Fruit fly (Drosophila melanogaster) whole organism, adult: Measurements from ENCODE around the gene CG18622.

ENCODE experiments used
- CG11617 ChIP-seq: fragments of 200-800 bp; sonication (Bioruptor generic); optimal IDR thresholded peaks from 2 replicates; lab custom pipeline; 2017; ENCODE audit warnings: mild to moderate bottlenecking, missing biosample characterization, missing genetic modification reagents, missing genetic modification characterization
- CG12768 ChIP-seq: fragments of 200-800 bp; sonication (Bioruptor generic); optimal IDR thresholded peaks from 2 replicates; lab custom pipeline; 2017; ENCODE audit warnings: missing biosample characterization, missing genetic modification characterization, mild to moderate bottlenecking, moderate library complexity, missing genetic modification reagents
- CG14711 ChIP-seq: fragments of 200-800 bp; sonication (Bioruptor generic); optimal IDR thresholded peaks from 2 replicates; lab custom pipeline; 2018; ENCODE audit warnings: missing biosample characterization, mild to moderate bottlenecking, missing genetic modification characterization, moderate library complexity
- CG1620 ChIP-seq: fragments of 200-800 bp; sonication (Bioruptor generic); optimal IDR thresholded peaks from 2 replicates; lab custom pipeline; 2016; ENCODE audit warnings: missing biosample characterization, missing genetic modification characterization
- CG33017 ChIP-seq: fragments of 200-800 bp; sonication (Bioruptor generic); optimal IDR thresholded peaks from 2 replicates; lab custom pipeline; 2018; ENCODE audit warnings: missing biosample characterization, mild to moderate bottlenecking, missing genetic modification characterization, moderate library complexity
- CG5204 ChIP-seq: fragments of 200-800 bp; sonication (Bioruptor generic); optimal IDR thresholded peaks from 2 replicates; lab custom pipeline; 2016; ENCODE audit warnings: missing biosample characterization, missing genetic modification characterization
- CG7045 ChIP-seq: fragments of 200-800 bp; sonication (Bioruptor generic); optimal IDR thresholded peaks from 2 replicates; lab custom pipeline; 2017; ENCODE audit warnings: missing biosample characterization, mild to moderate bottlenecking, missing genetic modification characterization
- CG7101 ChIP-seq: fragments of 200-800 bp; sonication (Bioruptor generic); optimal IDR thresholded peaks from 2 replicates; lab custom pipeline; 2018; ENCODE audit warnings: missing biosample characterization, mild to moderate bottlenecking, missing genetic modification characterization, moderate library complexity
- Clk ChIP-seq: fragments of 200-800 bp; sonication (Bioruptor generic); optimal IDR thresholded peaks from 2 replicates; lab custom pipeline; 2017; ENCODE audit warnings: missing biosample characterization, missing genetic modification characterization
- Crg-1 ChIP-seq: fragments of 200-800 bp; sonication (Bioruptor generic); optimal IDR thresholded peaks from 2 replicates; lab custom pipeline; 2016; ENCODE audit warnings: missing biosample characterization, missing genetic modification characterization
- Hr96 ChIP-seq: fragments of 200-800 bp; sonication (Bioruptor generic); optimal IDR thresholded peaks from 2 replicates; lab custom pipeline; 2016; ENCODE audit warnings: missing biosample characterization, missing genetic modification characterization
- Mnt ChIP-seq: fragments of 200-800 bp; sonication (Bioruptor generic); optimal IDR thresholded peaks from 2 replicates; lab custom pipeline; 2016; ENCODE audit warnings: missing biosample characterization, mild to moderate bottlenecking, missing genetic modification characterization
- bab1 ChIP-seq: fragments of 200-800 bp; sonication (Bioruptor generic); optimal IDR thresholded peaks from 3 replicates; lab custom pipeline; 2019; ENCODE audit warnings: missing biosample characterization, mild to moderate bottlenecking, missing genetic modification characterization, moderate library complexity
- cic ChIP-seq: fragments of 200-800 bp; sonication (Bioruptor generic); optimal IDR thresholded peaks from 2 replicates; lab custom pipeline; 2017; ENCODE audit warnings: missing biosample characterization, mild to moderate bottlenecking, missing genetic modification characterization, moderate library complexity
- cnc ChIP-seq, 2 experiments: fragments of >200 bp; optimal IDR thresholded peaks; 2 replicates each; lab custom pipeline; 2017
- kay ChIP-seq: fragments of 200-800 bp; sonication (Bioruptor generic); peaks from one replicate; lab custom pipeline; 2016; ENCODE audit warnings: missing biosample characterization, missing genetic modification characterization, borderline replicate concordance
- ovo ChIP-seq: fragments of 200-800 bp; sonication (Bioruptor generic); optimal IDR thresholded peaks from 2 replicates; lab custom pipeline; 2016; ENCODE audit warnings: missing biosample characterization, missing genetic modification characterization
- pad ChIP-seq: fragments of 200-800 bp; sonication (Bioruptor generic); optimal IDR thresholded peaks from 3 replicates; lab custom pipeline; 2017; ENCODE audit warnings: missing biosample characterization, missing genetic modification characterization, mild to moderate bottlenecking, moderate library complexity, missing genetic modification reagents
- tj ChIP-seq: fragments of 200-800 bp; sonication (Bioruptor generic); optimal IDR thresholded peaks from 3 replicates; lab custom pipeline; 2017; ENCODE audit warnings: missing biosample characterization, mild to moderate bottlenecking, missing genetic modification characterization, moderate library complexity
- toe ChIP-seq: fragments of 200-800 bp; sonication (Bioruptor generic); optimal IDR thresholded peaks from 2 replicates; lab custom pipeline; 2016; ENCODE audit warnings: missing biosample characterization, missing genetic modification characterization

Gene CG18622

dm6 chr3R:16987220-16987923, at the start of gene CG18622:
Gene CG18622, minus strand, starts transcription at chr3R:16987732.
- TF ChIP-seq ovo (GFP tag; lab: Kevin White, UChicago) (peak; percentile 56), cic (GFP tag; lab: Kevin White, UChicago) (peak; percentile 95), Mnt (GFP tag; lab: Kevin White, UChicago) (peak; percentile 63), CG14711 (tag; lab: Kevin White, UChicago) (no peak), CG5204 (GFP tag; lab: Kevin White, UChicago) (no peak), CG11617 (GFP tag; lab: Kevin White, UChicago) (no peak), CG7101 (tag; lab: Kevin White, UChicago) (no peak), tj (GFP tag; lab: Kevin White, UChicago) (peak; percentile 21), Crg-1 (GFP tag; lab: Kevin White, UChicago) (no peak), Clk (GFP tag; lab: Kevin White, UChicago) (no peak), CG7045 (GFP tag; lab: Kevin White, UChicago) (no peak), bab1 (GFP tag; lab: Kevin White, UChicago) (no peak), pad (peak; percentile 94), CG33017 (tag; lab: Kevin White, UChicago) (peak; percentile 3), CG1620 (GFP tag; lab: Kevin White, UChicago) (no peak), kay (peak; percentile 82), CG12768 (GFP tag; lab: Kevin White, UChicago) (peak; percentile 88), Hr96 (GFP tag; lab: Kevin White, UChicago) (no peak), cnc (optimal IDR thresholded peaks at IDR 0.05; lab: Kevin White, UChicago) (no peak), toe (GFP tag; lab: Kevin White, UChicago) (peak; percentile 24)

DNA sequence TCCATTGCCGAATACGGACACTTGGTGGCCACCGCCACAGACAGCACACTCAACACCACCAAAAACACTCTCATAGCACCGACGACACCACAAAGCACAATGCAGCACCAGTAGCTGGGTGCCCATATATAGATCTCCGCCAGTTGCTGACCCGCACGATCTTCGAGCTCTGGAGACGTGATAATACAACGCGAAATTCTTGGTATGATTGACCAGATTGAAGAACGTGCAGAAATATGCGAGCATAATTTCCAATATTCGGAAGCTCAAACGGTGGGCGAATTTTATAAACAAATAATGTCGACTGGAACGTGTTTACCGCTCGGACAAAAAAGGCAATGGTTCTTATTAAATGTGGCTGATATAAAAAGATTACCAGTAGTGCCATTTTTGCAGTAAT, 48.4 kb upstream of the CG18622 start, which contains the start of gene CG4009:
Gene CG4009, minus strand, starts transcription at position 101 of the 400 bp plus-strand sequence.
- TF ChIP-seq tj (GFP tag; lab: Kevin White, UChicago): no peak
- no peak for TF ChIP-seq CG33017 (tag; lab: Kevin White, UChicago)
- TF ChIP-seq CG7101 (tag; lab: Kevin White, UChicago): no peak
- no peak for TF ChIP-seq CG1620 (GFP tag; lab: Kevin White, UChicago)
- no peak for TF ChIP-seq CG12768 (GFP tag; lab: Kevin White, UChicago)
- TF ChIP-seq kay: no peak
- TF ChIP-seq bab1 (GFP tag; lab: Kevin White, UChicago): no peak
- no peak for TF ChIP-seq pad
- TF ChIP-seq Hr96 (GFP tag; lab: Kevin White, UChicago): no peak
- no peak for TF ChIP-seq ovo (GFP tag; lab: Kevin White, UChicago)
- TF ChIP-seq CG14711 (tag; lab: Kevin White, UChicago): no peak
- no peak for TF ChIP-seq CG11617 (GFP tag; lab: Kevin White, UChicago)
- no peak for TF ChIP-seq Crg-1 (GFP tag; lab: Kevin White, UChicago)

- TF ChIP-seq cnc (optimal IDR thresholded peaks at IDR 0.05; lab: Kevin White, UChicago) (no peak), kay (no peak), Hr96 (GFP tag; lab: Kevin White, UChicago) (no peak), cic (GFP tag; lab: Kevin White, UChicago) (no peak), CG12768 (GFP tag; lab: Kevin White, UChicago) (no peak)
These were observed 44.0 kb upstream of the CG18622 start, which contains the start of gene CG31268 for dm6 chr3R:17031502-17031901. Gene CG31268, plus strand, starts transcription at chr3R:17031802.

- TF ChIP-seq CG14711 (tag; lab: Kevin White, UChicago) (no peak), cnc (optimal IDR thresholded peaks at IDR 0.05; lab: Kevin White, UChicago) (no peak), pad (no peak), CG12768 (GFP tag; lab: Kevin White, UChicago) (no peak), CG1620 (GFP tag; lab: Kevin White, UChicago) (no peak), cic (GFP tag; lab: Kevin White, UChicago) (no peak), tj (GFP tag; lab: Kevin White, UChicago) (no peak), Hr96 (GFP tag; lab: Kevin White, UChicago) (no peak), kay (no peak), Crg-1 (GFP tag; lab: Kevin White, UChicago) (no peak), Mnt (GFP tag; lab: Kevin White, UChicago) (no peak), toe (GFP tag; lab: Kevin White, UChicago) (no peak), CG11617 (GFP tag; lab: Kevin White, UChicago) (no peak), ovo (GFP tag; lab: Kevin White, UChicago) (no peak), CG5204 (GFP tag; lab: Kevin White, UChicago) (no peak), bab1 (GFP tag; lab: Kevin White, UChicago) (no peak), CG7101 (tag; lab: Kevin White, UChicago) (no peak), Clk (GFP tag; lab: Kevin White, UChicago) (no peak), CG7045 (GFP tag; lab: Kevin White, UChicago) (no peak)
These were observed 42.3 kb upstream of the CG18622 start for dm6 chr3R:17029796-17030195.

dm6 chr3R:17028393-17028792, 40.9 kb upstream of the CG18622 start, which contains the start of gene CG5225:
Gene CG5225, plus strand, starts transcription at chr3R:17028693.
- TF ChIP-seq CG14711 (tag; lab: Kevin White, UChicago): no peak
- TF ChIP-seq cnc (optimal IDR thresholded peaks at IDR 0.05; lab: Kevin White, UChicago): no peak
- TF ChIP-seq Crg-1 (GFP tag; lab: Kevin White, UChicago): no peak
- TF ChIP-seq CG11617 (GFP tag; lab: Kevin White, UChicago): no peak
- no peak for TF ChIP-seq CG7045 (GFP tag; lab: Kevin White, UChicago)
- TF ChIP-seq CG33017 (tag; lab: Kevin White, UChicago): no peak
- no peak for TF ChIP-seq CG1620 (GFP tag; lab: Kevin White, UChicago)
- TF ChIP-seq bab1 (GFP tag; lab: Kevin White, UChicago): no peak
- TF ChIP-seq Mnt (GFP tag; lab: Kevin White, UChicago): no peak
- TF ChIP-seq Hr96 (GFP tag; lab: Kevin White, UChicago): no peak
- TF ChIP-seq toe (GFP tag; lab: Kevin White, UChicago): no peak
- TF ChIP-seq CG5204 (GFP tag; lab: Kevin White, UChicago): no peak
- no peak for TF ChIP-seq pad
- no peak for TF ChIP-seq cic (GFP tag; lab: Kevin White, UChicago)
- no peak for TF ChIP-seq Clk (GFP tag; lab: Kevin White, UChicago)
- TF ChIP-seq CG12768 (GFP tag; lab: Kevin White, UChicago): no peak
